Fruit fly (Drosophila melanogaster): ENCODE measurements around the gene CG17260.

The CG17260 gene

dm6 chr2L:3041918-3042615 lies 5.0 kb downstream of the CG17260 start, which contains the start of gene CG17261:
TSS of gene CG17261 (plus strand) at chr2L:3042551.
- TF ChIP-seq slbo (GFP tag; IDR thresholded peaks at IDR 0.05) (peak; percentile 70), CG13775 (GFP tag; optimal IDR thresholded peaks at IDR 0.05) (no peak), unpg (GFP tag; optimal IDR thresholded peaks at IDR 0.05) (peak; percentile 7), grau (tag; optimal IDR thresholded peaks at IDR 0.05) (peak; percentile 49), CG30403 (GFP tag; optimal IDR thresholded peaks at IDR 0.05) (peak; percentile 35), sug (tag; optimal IDR thresholded peaks at IDR 0.05) (peak; percentile 93), CG18011 (GFP tag; optimal IDR thresholded peaks at IDR 0.05) (peak; percentile 31), ab (GFP tag; optimal IDR thresholded peaks at IDR 0.05) (no peak), onecut (GFP tag; IDR thresholded peaks at IDR 0.05) (no peak), slou (GFP tag; optimal IDR thresholded peaks at IDR 0.05) (no peak), exex (tag; optimal IDR thresholded peaks at IDR 0.05) (peak; percentile 97), Deaf1 (tag; optimal IDR thresholded peaks at IDR 0.05) (peak; percentile 70), Bdp1 (GFP tag; optimal IDR thresholded peaks at IDR 0.05) (no peak), CG31388 (GFP tag; optimal IDR thresholded peaks at IDR 0.05) (no peak), Hmr (GFP tag; optimal IDR thresholded peaks at IDR 0.05) (peak; percentile 70), tx (GFP tag; optimal IDR thresholded peaks at IDR 0.05) (peak; percentile 5), CG2120 (GFP tag; optimal IDR thresholded peaks at IDR 0.05) (peak; percentile 86), gem (tag; optimal IDR thresholded peaks at IDR 0.05) (peak; percentile 52), Dp (GFP tag; optimal IDR thresholded peaks at IDR 0.05) (no peak), CG12071 (GFP tag; optimal IDR thresholded peaks at IDR 0.05) (peak; percentile 23), Hey (tag; optimal IDR thresholded peaks at IDR 0.05) (peak; percentile 89), en (GFP tag; optimal IDR thresholded peaks at IDR 0.05) (peak; percentile 2), CG7987 (GFP tag; optimal IDR thresholded peaks at IDR 0.05) (peak; percentile 86), lmd (GFP tag; IDR thresholded peaks at IDR 0.05) (peak; percentile 24; the same call in 1 of the 2 replicates), CG10959 (GFP tag; IDR thresholded peaks at IDR 0.05) (no peak), otp (GFP tag; IDR thresholded peaks at IDR 0.05) (0 out of 3 replicates have a peak, but pooled peaks have one; percentile 33), Med (GFP tag) (peak; percentile 91), Fer3 (tag; optimal IDR thresholded peaks at IDR 0.05) (peak; percentile 44), Lpt (GFP tag; optimal IDR thresholded peaks at IDR 0.05) (no peak), aop (GFP tag; IDR thresholded peaks at IDR 0.05) (no peak), Hand (GFP tag; optimal IDR thresholded peaks at IDR 0.05) (peak; percentile 49), gro (GFP tag; optimal IDR thresholded peaks at IDR 0.05) (peak; percentile 90), tup (GFP tag; optimal IDR thresholded peaks at IDR 0.05) (no peak), Asciz (GFP tag; optimal IDR thresholded peaks at IDR 0.05) (no peak), schlank (tag; optimal IDR thresholded peaks at IDR 0.05) (peak; percentile 65), CG13296 (GFP tag; optimal IDR thresholded peaks at IDR 0.05) (peak; percentile 18), Pdp1 (GFP tag; optimal IDR thresholded peaks at IDR 0.05) (peak; percentile 35 to 90), odd (GFP tag; optimal IDR thresholded peaks at IDR 0.05) (no peak), CG13624 (GFP tag; optimal IDR thresholded peaks at IDR 0.05) (peak; percentile 38), CG4424 (GFP tag; optimal IDR thresholded peaks at IDR 0.05) (no peak), lab (GFP tag; optimal IDR thresholded peaks at IDR 0.05) (peak; percentile 80), Atf6 (GFP tag; IDR thresholded peaks at IDR 0.05) (peak; percentile 60; the same call in 1 of the 2 replicates), CG17361 (GFP tag; IDR thresholded peaks at IDR 0.05) (0 out of 3 replicates have a peak, but pooled peaks have one; percentile 8), Bteb2 (GFP tag; optimal IDR thresholded peaks at IDR 0.05) (peak; percentile 5), CG12391 (tag; optimal IDR thresholded peaks at IDR 0.05) (peak; percentile 43), Hr3 (GFP tag; optimal IDR thresholded peaks at IDR 0.05) (peak; percentile 10), ken (GFP tag; IDR thresholded peaks at IDR 0.05) (0 out of 3 replicates have a peak, but pooled peaks have one; percentile 29), jigr1 (GFP tag; IDR thresholded peaks at IDR 0.05) (no peak), Vsx1 (GFP tag; optimal IDR thresholded peaks at IDR 0.05) (peak; percentile 73), MBD-R2 (GFP tag; IDR thresholded peaks at IDR 0.05) (no peak)

Measured in whole organism, embryonic.